Worm (Caenorhabditis elegans) whole organism, L4 larva: ENCODE results near the gene AH9.4.

ENCODE experiments used
- F26F4.8 ChIP-seq: fragments of 200-800 bp; sonication (Bioruptor generic); conservative IDR thresholded peaks from 2 replicates; pipeline ENCODE4 v1.3.6; 2022; ENCODE audit warnings: missing genetic modification characterization, missing compliant biosample characterization
- R02D3.7 ChIP-seq: fragments of 150-350 bp; sonication (generic microtip); optimal IDR thresholded peaks from 3 replicates; lab custom pipeline; 2014; ENCODE audit warnings: missing biosample characterization, missing genetic modification characterization
- T26A8.4 ChIP-seq: fragments of 200-800 bp; sonication (Bioruptor generic); IDR thresholded peaks from 2 replicates; pipeline ENCODE4 v1.3.6; 2022; ENCODE audit warnings: missing genetic modification characterization, missing compliant biosample characterization
- Y105C5A.15 ChIP-seq: fragments of 200-800 bp; sonication (Bioruptor generic); IDR thresholded peaks from 2 replicates; pipeline ENCODE4 v1.3.6; 2022; ENCODE audit warnings: missing genetic modification characterization, missing compliant biosample characterization
- Y48G9A.11 ChIP-seq: fragments of 200-800 bp; sonication (Bioruptor generic); IDR thresholded peaks from 2 replicates; pipeline ENCODE4 v1.3.6; 2022; ENCODE audit warnings: missing genetic modification reagents, missing genetic modification characterization, missing compliant biosample characterization
- Y5F2A.4 ChIP-seq: fragments of 200-800 bp; sonication (Bioruptor generic); optimal IDR thresholded peaks from 2 replicates; lab custom pipeline; 2018; ENCODE audit warnings: mild to moderate bottlenecking, missing genetic modification characterization, missing compliant biosample characterization
- Y75B8A.6 ChIP-seq: fragments of 200-800 bp; sonication (Bioruptor generic); IDR thresholded peaks from 2 replicates; pipeline ENCODE4 v1.3.6; 2022; ENCODE audit warnings: missing genetic modification reagents, missing genetic modification characterization, missing compliant biosample characterization
- ZK337.2 ChIP-seq: fragments of 200-800 bp; sonication (Bioruptor generic); IDR thresholded peaks from 2 replicates; pipeline ENCODE4 v1.3.6; 2022; ENCODE audit warnings: missing genetic modification reagents, missing genetic modification characterization, missing compliant biosample characterization
- ZK546.5 ChIP-seq, 2 experiments: sonication (generic microtip); optimal IDR thresholded peaks; 2 replicates each; lab custom pipeline; 2017; ENCODE audit warnings: missing biosample characterization in 2 of 2, missing genetic modification characterization in 2 of 2
- aha-1 ChIP-seq: fragments of 150-350 bp; peaks from one replicate; lab custom pipeline; 2014; ENCODE audit warnings: missing biosample characterization, missing genetic modification characterization
- aly-2 ChIP-seq: sonication (generic microtip); optimal IDR thresholded peaks from 2 replicates; lab custom pipeline; 2018; ENCODE audit warnings: missing biosample characterization, missing genetic modification characterization
- arid-1 ChIP-seq: fragments of 200-800 bp; sonication (Bioruptor generic); conservative IDR thresholded peaks from 2 replicates; pipeline ENCODE4 v1.3.6; 2022; ENCODE audit warnings: missing genetic modification reagents, missing genetic modification characterization, missing compliant biosample characterization
- attf-4 ChIP-seq: sonication (generic microtip); optimal IDR thresholded peaks from 3 replicates; lab custom pipeline; 2017; ENCODE audit warnings: missing biosample characterization, missing genetic modification characterization
- ceh-20 ChIP-seq: fragments of 200-800 bp; sonication (Bioruptor generic); IDR thresholded peaks from 2 replicates; pipeline ENCODE4 v1.3.6; 2022; ENCODE audit warnings: missing genetic modification reagents, missing genetic modification characterization, missing compliant biosample characterization
- ceh-82 ChIP-seq: sonication (generic microtip); optimal IDR thresholded peaks from 2 replicates; lab custom pipeline; 2017; ENCODE audit warnings: missing biosample characterization, missing genetic modification characterization
- daf-12 ChIP-seq: fragments of 150-350 bp; optimal IDR thresholded peaks from 2 replicates; lab custom pipeline; 2014; ENCODE audit warnings: missing biosample characterization, missing genetic modification reagents, missing genetic modification characterization
- daf-8 ChIP-seq: fragments of 200-800 bp; sonication (Bioruptor generic); IDR thresholded peaks from 2 replicates; pipeline ENCODE4 v1.3.6; 2022; ENCODE audit warnings: missing genetic modification characterization, missing compliant biosample characterization
- dmd-6 ChIP-seq: fragments of 200-800 bp; sonication (Bioruptor generic); IDR thresholded peaks from 2 replicates; pipeline ENCODE4 v1.3.6; 2022; ENCODE audit warnings: missing genetic modification reagents, missing genetic modification characterization, missing compliant biosample characterization
- dmd-8 ChIP-seq: fragments of 200-800 bp; sonication (Bioruptor generic); IDR thresholded peaks from 2 replicates; pipeline ENCODE4 v1.3.6; 2022; ENCODE audit warnings: missing genetic modification characterization, missing compliant biosample characterization
- dmd-9 ChIP-seq: fragments of 200-800 bp; sonication (Bioruptor generic); IDR thresholded peaks from 2 replicates; pipeline ENCODE4 v1.3.6; 2022; ENCODE audit warnings: missing genetic modification reagents, missing genetic modification characterization, missing compliant biosample characterization
- egl-27 ChIP-seq: sonication (generic microtip); optimal IDR thresholded peaks from 3 replicates; lab custom pipeline; 2017; ENCODE audit warnings: missing biosample characterization, missing genetic modification reagents, missing genetic modification characterization
- fos-1 ChIP-seq: fragments of 150-350 bp; optimal IDR thresholded peaks from 2 replicates; lab custom pipeline; 2014; ENCODE audit warnings: missing biosample characterization, missing genetic modification characterization
- hif-1 ChIP-seq, 2 experiments: sonication (generic microtip); optimal IDR thresholded peaks; 2 replicates each; lab custom pipeline; 2016 to 2017; ENCODE audit warnings: missing compliant biosample characterization in 2 of 2, missing genetic modification characterization in 2 of 2, missing genetic modification reagents in 2 of 2, missing genotype in 2 of 2, mild to moderate bottlenecking in 1 of 2
- hlh-11 ChIP-seq: fragments of 200-800 bp; sonication (Bioruptor generic); optimal IDR thresholded peaks from 2 replicates; lab custom pipeline; 2018; ENCODE audit warnings: mild to moderate bottlenecking, missing genetic modification characterization, missing compliant biosample characterization
- hmg-1.1 ChIP-seq: fragments of 200-800 bp; sonication (Bioruptor generic); IDR thresholded peaks from 2 replicates; pipeline ENCODE4 v1.3.6; 2022; ENCODE audit warnings: missing genetic modification reagents, missing genetic modification characterization, missing compliant biosample characterization
- lim-7 ChIP-seq: fragments of 200-800 bp; sonication (Bioruptor generic); IDR thresholded peaks from 2 replicates; pipeline ENCODE4 v1.3.6; 2022; ENCODE audit warnings: missing genetic modification characterization, missing compliant biosample characterization
- lin-1 ChIP-seq: fragments of 200-800 bp; sonication (Bioruptor generic); IDR thresholded peaks from 2 replicates; pipeline ENCODE4 v1.3.6; 2022; ENCODE audit warnings: missing genetic modification reagents, missing genetic modification characterization, missing compliant biosample characterization
- lin-15B ChIP-seq: fragments of 150-350 bp; sonication (generic microtip); optimal IDR thresholded peaks from 3 replicates; lab custom pipeline; 2014; ENCODE audit warnings: missing biosample characterization, missing genetic modification characterization
- lin-29 ChIP-seq: fragments of 200-800 bp; sonication (Bioruptor generic); IDR thresholded peaks from 2 replicates; pipeline ENCODE4 v1.3.6; 2022; ENCODE audit warnings: missing genetic modification reagents, missing genetic modification characterization, missing compliant biosample characterization
- lin-39 ChIP-seq: fragments of 150-350 bp; optimal IDR thresholded peaks from 2 replicates; lab custom pipeline; 2014; ENCODE audit warnings: missing biosample characterization, missing genetic modification reagents, missing genetic modification characterization
- lsy-2 ChIP-seq, 2 experiments: fragments of 150-350 bp in 1 of 2; sonication (generic microtip) in 1 of 2; optimal IDR thresholded peaks; 2 replicates each; lab custom pipeline; 2014 to 2017; ENCODE audit warnings: missing biosample characterization in 2 of 2, missing genetic modification characterization in 2 of 2
- madf-9 ChIP-seq: fragments of 200-800 bp; sonication (Bioruptor generic); conservative IDR thresholded peaks from 2 replicates; pipeline ENCODE4 v1.3.6; 2022; ENCODE audit warnings: missing genetic modification reagents, missing genetic modification characterization, missing compliant biosample characterization
- mdl-1 ChIP-seq, 2 experiments: fragments of 150-350 bp in 1 of 2; sonication (generic microtip) in 1 of 2; optimal IDR thresholded peaks; 2 replicates each; lab custom pipeline; 2014 to 2017; ENCODE audit warnings: missing biosample characterization in 2 of 2, missing genetic modification characterization in 2 of 2
- mep-1 ChIP-seq: fragments of 150-350 bp; sonication (generic microtip); optimal IDR thresholded peaks from 3 replicates; lab custom pipeline; 2014; ENCODE audit warnings: missing biosample characterization, missing genetic modification characterization
- nhr-11 ChIP-seq: fragments of 150-350 bp; optimal IDR thresholded peaks from 2 replicates; lab custom pipeline; 2014; ENCODE audit warnings: missing biosample characterization, missing genetic modification characterization
- nhr-237 ChIP-seq: sonication (generic microtip); optimal IDR thresholded peaks from 2 replicates; lab custom pipeline; 2017; ENCODE audit warnings: missing biosample characterization, missing genetic modification characterization
- nhr-28 ChIP-seq: fragments of 150-350 bp; optimal IDR thresholded peaks from 2 replicates; lab custom pipeline; 2014; ENCODE audit warnings: missing biosample characterization, missing genetic modification characterization
- nhr-41 ChIP-seq: fragments of 200-800 bp; sonication (Bioruptor generic); IDR thresholded peaks from 2 replicates; pipeline ENCODE4 v1.3.6; 2022; ENCODE audit warnings: missing genetic modification reagents, missing genetic modification characterization, missing compliant biosample characterization
- nhr-76 ChIP-seq: fragments of 150-350 bp; optimal IDR thresholded peaks from 2 replicates; lab custom pipeline; 2014; ENCODE audit warnings: missing biosample characterization, missing genetic modification characterization
- nhr-77 ChIP-seq: fragments of 150-350 bp; optimal IDR thresholded peaks from 2 replicates; lab custom pipeline; 2014; ENCODE audit warnings: missing biosample characterization, missing genetic modification characterization
- pqm-1 ChIP-seq: sonication (generic microtip); optimal IDR thresholded peaks from 2 replicates; lab custom pipeline; 2017; ENCODE audit warnings: missing biosample characterization, missing genetic modification characterization
- sdz-12 ChIP-seq: fragments of 200-800 bp; sonication (Bioruptor generic); optimal IDR thresholded peaks from 2 replicates; lab custom pipeline; 2018; ENCODE audit warnings: mild to moderate bottlenecking, missing genetic modification characterization, missing compliant biosample characterization
- snpc-1.2 ChIP-seq: fragments of 200-800 bp; sonication (Bioruptor generic); IDR thresholded peaks from 2 replicates; pipeline ENCODE4 v1.3.6; 2022; ENCODE audit warnings: missing genetic modification reagents, missing genetic modification characterization, missing compliant biosample characterization
- snpc-4 ChIP-seq: fragments of 150-350 bp; optimal IDR thresholded peaks from 2 replicates; lab custom pipeline; 2014; ENCODE audit warnings: missing biosample characterization, missing genetic modification characterization
- spr-3 ChIP-seq: fragments of 200-800 bp; sonication (Bioruptor generic); optimal IDR thresholded peaks from 2 replicates; lab custom pipeline; 2018; ENCODE audit warnings: mild to moderate bottlenecking, missing genetic modification characterization, missing compliant biosample characterization
- tag-97 ChIP-seq: fragments of 200-800 bp; sonication (Bioruptor generic); IDR thresholded peaks from 2 replicates; pipeline ENCODE4 v1.3.6; 2022; ENCODE audit warnings: missing genetic modification characterization, missing compliant biosample characterization
- unc-130 ChIP-seq: sonication (generic microtip); optimal IDR thresholded peaks from 2 replicates; lab custom pipeline; 2016; ENCODE audit warnings: missing genetic modification reagents, missing genetic modification characterization, missing compliant biosample characterization
- unc-62 ChIP-seq, 3 experiments: fragments of 150-350 bp in 1 of 3; sonication (generic microtip); optimal IDR thresholded peaks in 2 of 3; peaks in 1 of 3; 1 replicate in 1 of 3; 2 replicates in 2 of 3; lab custom pipeline; 2014 to 2017; ENCODE audit warnings: missing biosample characterization in 3 of 3, missing genetic modification characterization in 3 of 3, missing genetic modification reagents in 3 of 3, missing genotype in 1 of 3
- vab-7 ChIP-seq: fragments of 200-800 bp; sonication (Bioruptor generic); IDR thresholded peaks from 2 replicates; pipeline ENCODE4 v1.3.6; 2022; ENCODE audit warnings: missing genetic modification reagents, missing genetic modification characterization, missing compliant biosample characterization
- zag-1 ChIP-seq: fragments of 150-350 bp; optimal IDR thresholded peaks from 2 replicates; lab custom pipeline; 2014; ENCODE audit warnings: missing biosample characterization, missing genetic modification characterization
- zfp-3 ChIP-seq: fragments of 200-800 bp; sonication (Bioruptor generic); conservative IDR thresholded peaks from 2 replicates; pipeline ENCODE4 v1.3.6; 2022; ENCODE audit warnings: missing genetic modification reagents, missing genetic modification characterization, missing compliant biosample characterization
- ztf-11 ChIP-seq: fragments of 150-350 bp; optimal IDR thresholded peaks from 2 replicates; lab custom pipeline; 2014; ENCODE audit warnings: missing biosample characterization, missing genetic modification characterization
- ztf-7 ChIP-seq: fragments of 150-350 bp; optimal IDR thresholded peaks from 2 replicates; lab custom pipeline; 2014; ENCODE audit warnings: missing biosample characterization, missing genetic modification characterization

Gene AH9.4

ce11 chrX:2316205-2316604 lies 42.1 kb upstream of the AH9.4 start:
- TF ChIP-seq aly-2 (tag; lab: Kevin White, UChicago) (no peak), hif-1 (tag; optimal IDR thresholded peaks at IDR 0.05; lab: Kevin White, UChicago) (no peak), zfp-3 (GFP tag; lab: Robert Waterston, UW) (no peak), spr-3 (no peak), dmd-6 (peak; percentile 27; the same call in 1 of the 2 replicates), aha-1 (tag; lab: Kevin White, UChicago) (peak; percentile 66), ztf-7 (tag; lab: Kevin White, UChicago) (no peak), ZK337.2 (GFP tag; lab: Robert Waterston, UW) (no peak), Y105C5A.15 (no peak), ztf-11 (tag; lab: Kevin White, UChicago) (no peak), lin-15B (tag; lab: Kevin White, UChicago) (no peak), T26A8.4 (GFP tag; lab: Robert Waterston, UW) (no peak), lsy-2 (tag; optimal IDR thresholded peaks at IDR 0.05; lab: Kevin White, UChicago) (no peak), tag-97 (GFP tag; lab: Robert Waterston, UW) (no peak), R02D3.7 (tag; lab: Kevin White, UChicago) (no peak), Y75B8A.6 (no peak), snpc-1.2 (GFP tag; lab: Robert Waterston, UW) (no peak), egl-27 (tag; lab: Kevin White, UChicago) (no peak), fos-1 (no peak), snpc-4 (tag; lab: Kevin White, UChicago) (no peak), dmd-9 (GFP tag; lab: Robert Waterston, UW) (no peak), Y5F2A.4 (no peak), zag-1 (no peak), nhr-76 (no peak), hmg-1.1 (GFP tag; lab: Robert Waterston, UW) (0 out of 2 replicates have a peak, but pooled peaks have one; percentile 15), nhr-41 (GFP tag; lab: Robert Waterston, UW) (no peak), sdz-12 (GFP tag; lab: Kevin White, UChicago) (no peak), unc-130 (GFP tag; lab: Kevin White, UChicago) (no peak), madf-9 (no peak), mdl-1 (tag; optimal IDR thresholded peaks at IDR 0.05; lab: Kevin White, UChicago) (peak in 1 of 2 experiments; percentile 74), attf-4 (no peak), hlh-11 (peak; percentile 56), daf-12 (tag; lab: Kevin White, UChicago) (no peak), lin-29 (GFP tag; lab: Robert Waterston, UW) (no peak), unc-62 (GFP tag; optimal IDR thresholded peaks at IDR 0.05 in 1 of 2; lab: Kevin White, UChicago) (no peak), unc-62 (tag; optimal IDR thresholded peaks at IDR 0.05; lab: Kevin White, UChicago) (no peak), Y48G9A.11 (GFP tag; lab: Robert Waterston, UW) (no peak), lim-7 (GFP tag; lab: Robert Waterston, UW) (no peak), nhr-237 (tag; lab: Kevin White, UChicago) (no peak), mep-1 (tag; lab: Kevin White, UChicago) (no peak), nhr-11 (tag; lab: Kevin White, UChicago) (peak; percentile 0), ceh-82 (no peak), pqm-1 (tag; lab: Kevin White, UChicago) (no peak), daf-8 (GFP tag; lab: Robert Waterston, UW) (no peak), lin-1 (GFP tag; lab: Robert Waterston, UW) (no peak), lin-39 (tag; lab: Kevin White, UChicago) (no peak), nhr-77 (tag; lab: Kevin White, UChicago) (no peak), dmd-8 (no peak), nhr-28 (tag; lab: Kevin White, UChicago) (peak; percentile 75), ceh-20 (GFP tag; lab: Robert Waterston, UW) (no peak), ZK546.5 (tag; optimal IDR thresholded peaks at IDR 0.05; lab: Kevin White, UChicago) (no peak), arid-1 (GFP tag; lab: Robert Waterston, UW) (no peak), F26F4.8 (no peak), vab-7 (GFP tag; lab: Robert Waterston, UW) (no peak)
